Fruit fly (Drosophila melanogaster) whole organism, adult: ENCODE results near the gene CG31321.

ENCODE experiments used
- CG1620 ChIP-seq: fragments of 200-800 bp; sonication (Bioruptor generic); optimal IDR thresholded peaks from 2 replicates; lab custom pipeline; 2016; ENCODE audit warnings: missing biosample characterization, missing genetic modification characterization
- Clk ChIP-seq: fragments of 200-800 bp; sonication (Bioruptor generic); optimal IDR thresholded peaks from 2 replicates; lab custom pipeline; 2017; ENCODE audit warnings: missing biosample characterization, missing genetic modification characterization
- Crg-1 ChIP-seq: fragments of 200-800 bp; sonication (Bioruptor generic); optimal IDR thresholded peaks from 2 replicates; lab custom pipeline; 2016; ENCODE audit warnings: missing biosample characterization, missing genetic modification characterization
- cic ChIP-seq: fragments of 200-800 bp; sonication (Bioruptor generic); optimal IDR thresholded peaks from 2 replicates; lab custom pipeline; 2017; ENCODE audit warnings: missing biosample characterization, mild to moderate bottlenecking, missing genetic modification characterization, moderate library complexity

- TF ChIP-seq Crg-1 (GFP tag; lab: Kevin White, UChicago) (no peak), CG1620 (GFP tag; lab: Kevin White, UChicago) (no peak), Clk (GFP tag; lab: Kevin White, UChicago) (no peak), cic (GFP tag; lab: Kevin White, UChicago) (no peak)
Measured at dm6 chr3R:14291431-14291830, 18.7 kb upstream of the CG31321 start.
